Fruit fly (Drosophila melanogaster): ENCODE results near the gene pigeon.

Gene pigeon

DNA sequence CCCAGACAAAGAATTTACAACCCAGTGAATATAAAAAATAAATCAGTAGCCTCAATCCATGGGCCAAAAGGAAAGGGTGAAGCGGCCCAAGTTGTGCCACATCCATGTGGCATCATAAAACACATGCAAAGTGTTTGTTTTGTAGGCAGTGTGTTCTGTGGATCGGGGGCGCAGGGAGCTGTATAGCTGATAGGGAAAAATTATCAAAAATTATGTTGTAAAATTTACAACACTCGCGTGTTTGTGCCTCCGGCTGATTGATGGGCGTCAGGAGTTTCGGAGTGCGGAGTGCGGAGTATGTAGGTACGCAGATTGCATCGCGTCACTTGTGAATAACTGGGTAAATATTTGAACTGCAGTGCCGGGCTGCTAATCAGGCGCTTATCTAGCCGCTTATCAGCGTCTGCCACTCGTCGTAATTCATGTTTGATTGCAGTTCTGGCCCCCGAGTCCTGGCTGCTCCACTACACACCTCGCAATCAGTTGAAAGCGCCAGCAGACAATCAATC is 6.0 kb downstream of the pigeon start:
- peak; percentile 11 for TF ChIP-seq CG7045 (GFP tag; optimal IDR thresholded peaks at IDR 0.05)
- peak; percentile 33 for TF ChIP-seq CG33017 (tag; optimal IDR thresholded peaks at IDR 0.05)
- TF ChIP-seq CG12768 (GFP tag; optimal IDR thresholded peaks at IDR 0.05): peak; percentile 8
- TF ChIP-seq ovo (GFP tag; optimal IDR thresholded peaks at IDR 0.05): no peak
- peak; percentile 24 for TF ChIP-seq CG11617 (GFP tag; optimal IDR thresholded peaks at IDR 0.05)
- no peak for TF ChIP-seq cnc (optimal IDR thresholded peaks at IDR 0.05)
- TF ChIP-seq pad (GFP tag; optimal IDR thresholded peaks at IDR 0.05): no peak
- no peak for TF ChIP-seq Hr96 (GFP tag; optimal IDR thresholded peaks at IDR 0.05)
- TF ChIP-seq kay (GFP tag; ENCODE audit: borderline replicate concordance): peak; percentile 86

DNA sequence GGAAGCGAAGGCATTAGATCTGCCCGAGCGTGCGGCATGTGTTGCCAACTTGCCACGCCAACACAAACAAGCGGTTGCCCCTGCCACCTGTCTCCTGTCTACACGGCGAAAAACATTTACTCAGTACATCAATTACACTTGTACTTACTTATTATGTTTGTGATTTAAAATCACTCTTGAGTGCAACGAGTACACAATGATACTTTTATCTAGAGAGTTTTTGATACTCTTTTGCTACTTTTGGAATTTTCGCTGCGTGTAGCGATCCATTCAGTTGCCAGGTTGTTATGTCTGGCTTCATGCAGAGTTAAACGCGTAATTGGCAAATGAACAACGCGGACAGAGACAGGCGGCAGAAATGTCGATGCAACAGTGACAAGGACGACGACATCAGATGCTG is 7.9 kb downstream of the pigeon start:
- TF ChIP-seq bab1 (GFP tag; optimal IDR thresholded peaks at IDR 0.05): no peak
- TF ChIP-seq pad (GFP tag; optimal IDR thresholded peaks at IDR 0.05): no peak
- no peak for TF ChIP-seq CG12768 (GFP tag; optimal IDR thresholded peaks at IDR 0.05)
- no peak for TF ChIP-seq toe (GFP tag; optimal IDR thresholded peaks at IDR 0.05)
- TF ChIP-seq Mnt (GFP tag; optimal IDR thresholded peaks at IDR 0.05): no peak
- TF ChIP-seq cic (GFP tag; optimal IDR thresholded peaks at IDR 0.05): no peak
- no peak for TF ChIP-seq CG5204 (GFP tag; optimal IDR thresholded peaks at IDR 0.05)
- no peak for TF ChIP-seq CG1620 (GFP tag; optimal IDR thresholded peaks at IDR 0.05)
- TF ChIP-seq cnc (optimal IDR thresholded peaks at IDR 0.05): no peak
- no peak for TF ChIP-seq CG7045 (GFP tag; optimal IDR thresholded peaks at IDR 0.05)
- TF ChIP-seq CG11617 (GFP tag; optimal IDR thresholded peaks at IDR 0.05): no peak

- TF ChIP-seq Clk (GFP tag; optimal IDR thresholded peaks at IDR 0.05) (no peak), CG14711 (tag; optimal IDR thresholded peaks at IDR 0.05) (no peak), CG7045 (GFP tag; optimal IDR thresholded peaks at IDR 0.05) (no peak), ovo (GFP tag; optimal IDR thresholded peaks at IDR 0.05) (no peak), toe (GFP tag; optimal IDR thresholded peaks at IDR 0.05) (no peak), CG12768 (GFP tag; optimal IDR thresholded peaks at IDR 0.05) (no peak), CG11617 (GFP tag; optimal IDR thresholded peaks at IDR 0.05) (no peak), Mnt (GFP tag; optimal IDR thresholded peaks at IDR 0.05) (no peak), cnc (optimal IDR thresholded peaks at IDR 0.05) (no peak), CG33017 (tag; optimal IDR thresholded peaks at IDR 0.05) (no peak), Crg-1 (GFP tag; optimal IDR thresholded peaks at IDR 0.05) (no peak), cic (GFP tag; optimal IDR thresholded peaks at IDR 0.05) (no peak), CG5204 (GFP tag; optimal IDR thresholded peaks at IDR 0.05) (no peak)
Measured at dm6 chr2L:19196443-19197044, 10.7 kb downstream of the pigeon start.

dm6 chr2L:19198402-19198801 is 12.6 kb downstream of the pigeon start:
- no peak for TF ChIP-seq Crg-1 (GFP tag; optimal IDR thresholded peaks at IDR 0.05)
- TF ChIP-seq cnc (optimal IDR thresholded peaks at IDR 0.05): no peak
- TF ChIP-seq CG12768 (GFP tag; optimal IDR thresholded peaks at IDR 0.05): no peak
- no peak for TF ChIP-seq bab1 (GFP tag; optimal IDR thresholded peaks at IDR 0.05)
- no peak for TF ChIP-seq tj (GFP tag; optimal IDR thresholded peaks at IDR 0.05)
- TF ChIP-seq CG1620 (GFP tag; optimal IDR thresholded peaks at IDR 0.05): no peak
- no peak for TF ChIP-seq CG7101 (tag; optimal IDR thresholded peaks at IDR 0.05)
- no peak for TF ChIP-seq pad (GFP tag; optimal IDR thresholded peaks at IDR 0.05)
- TF ChIP-seq CG5204 (GFP tag; optimal IDR thresholded peaks at IDR 0.05): no peak
- TF ChIP-seq cic (GFP tag; optimal IDR thresholded peaks at IDR 0.05): no peak
- no peak for TF ChIP-seq Clk (GFP tag; optimal IDR thresholded peaks at IDR 0.05)
- no peak for TF ChIP-seq kay (GFP tag; ENCODE audit: borderline replicate concordance)
- no peak for TF ChIP-seq toe (GFP tag; optimal IDR thresholded peaks at IDR 0.05)
- no peak for TF ChIP-seq CG33017 (tag; optimal IDR thresholded peaks at IDR 0.05)
- no peak for TF ChIP-seq CG7045 (GFP tag; optimal IDR thresholded peaks at IDR 0.05)
- no peak for TF ChIP-seq CG14711 (tag; optimal IDR thresholded peaks at IDR 0.05)
- TF ChIP-seq Mnt (GFP tag; optimal IDR thresholded peaks at IDR 0.05): no peak
- TF ChIP-seq ovo (GFP tag; optimal IDR thresholded peaks at IDR 0.05): no peak
- TF ChIP-seq CG11617 (GFP tag; optimal IDR thresholded peaks at IDR 0.05): no peak

- TF ChIP-seq Hr96 (GFP tag; optimal IDR thresholded peaks at IDR 0.05): no peak
- TF ChIP-seq CG14711 (tag; optimal IDR thresholded peaks at IDR 0.05): no peak
- TF ChIP-seq bab1 (GFP tag; optimal IDR thresholded peaks at IDR 0.05): no peak
- no peak for TF ChIP-seq CG5204 (GFP tag; optimal IDR thresholded peaks at IDR 0.05)
- TF ChIP-seq ovo (GFP tag; optimal IDR thresholded peaks at IDR 0.05): no peak
- TF ChIP-seq kay (GFP tag; ENCODE audit: borderline replicate concordance): no peak
- no peak for TF ChIP-seq CG11617 (GFP tag; optimal IDR thresholded peaks at IDR 0.05)
- TF ChIP-seq cnc (optimal IDR thresholded peaks at IDR 0.05): no peak
- no peak for TF ChIP-seq CG1620 (GFP tag; optimal IDR thresholded peaks at IDR 0.05)
- TF ChIP-seq CG7101 (tag; optimal IDR thresholded peaks at IDR 0.05): no peak
- no peak for TF ChIP-seq cic (GFP tag; optimal IDR thresholded peaks at IDR 0.05)
- no peak for TF ChIP-seq CG33017 (tag; optimal IDR thresholded peaks at IDR 0.05)
- TF ChIP-seq CG7045 (GFP tag; optimal IDR thresholded peaks at IDR 0.05): no peak
- TF ChIP-seq Clk (GFP tag; optimal IDR thresholded peaks at IDR 0.05): no peak
- no peak for TF ChIP-seq Mnt (GFP tag; optimal IDR thresholded peaks at IDR 0.05)
- no peak for TF ChIP-seq toe (GFP tag; optimal IDR thresholded peaks at IDR 0.05)
- TF ChIP-seq tj (GFP tag; optimal IDR thresholded peaks at IDR 0.05): no peak
- TF ChIP-seq Crg-1 (GFP tag; optimal IDR thresholded peaks at IDR 0.05): no peak
- no peak for TF ChIP-seq pad (GFP tag; optimal IDR thresholded peaks at IDR 0.05)
Measured at dm6 chr2L:19200211-19200610, 14.4 kb downstream of the pigeon start.

- TF ChIP-seq pad (GFP tag; optimal IDR thresholded peaks at IDR 0.05) (no peak), ovo (GFP tag; optimal IDR thresholded peaks at IDR 0.05) (no peak), bab1 (GFP tag; optimal IDR thresholded peaks at IDR 0.05) (no peak), cnc (optimal IDR thresholded peaks at IDR 0.05) (no peak), CG33017 (tag; optimal IDR thresholded peaks at IDR 0.05) (no peak), Hr96 (GFP tag; optimal IDR thresholded peaks at IDR 0.05) (no peak)
Measured at dm6 chr2L:19201841-19202240, 16.0 kb downstream of the pigeon start.

All from whole organism, adult.